Worm (Caenorhabditis elegans) whole organism, midembryonic: ENCODE measurements around the gene T22D1.17.

Experiments used
- T22C8.4 ChIP-seq: fragments of 200-800 bp; sonication (Bioruptor generic); IDR thresholded peaks from 2 replicates; pipeline ENCODE4 v1.3.6; 2022; ENCODE audit warnings: missing genetic modification characterization, missing compliant biosample characterization
- cog-1 ChIP-seq: sonication (generic microtip); optimal IDR thresholded peaks from 2 replicates; lab custom pipeline; 2016; ENCODE audit warnings: missing genetic modification characterization, missing compliant biosample characterization
- flt-1 ChIP-seq: fragments of 200-800 bp; sonication (Bioruptor generic); IDR thresholded peaks from 2 replicates; pipeline ENCODE4 v1.3.6; 2022; ENCODE audit warnings: missing genetic modification characterization, missing compliant biosample characterization
- klf-2 ChIP-seq: fragments of 200-800 bp; sonication (Bioruptor generic); conservative IDR thresholded peaks from 2 replicates; pipeline ENCODE4 v1.3.6; 2022; ENCODE audit warnings: missing genetic modification reagents, missing genetic modification characterization, missing compliant biosample characterization
- med-1 ChIP-seq: sonication (generic microtip); optimal IDR thresholded peaks from 2 replicates; lab custom pipeline; 2017; ENCODE audit warnings: missing genetic modification characterization, mild to moderate bottlenecking, missing compliant biosample characterization, antibody characterized with exemption, missing genetic modification reagents; ENCODE audit not compliant: insufficient read depth
- ref-1 ChIP-seq: fragments of 200-800 bp; sonication (Bioruptor generic); conservative IDR thresholded peaks from 2 replicates; pipeline ENCODE4 v1.3.6; 2022; ENCODE audit warnings: missing genetic modification reagents, missing genetic modification characterization, missing compliant biosample characterization
- tab-1 ChIP-seq: fragments of 200-800 bp; sonication (Bioruptor generic); IDR thresholded peaks from 2 replicates; pipeline ENCODE4 v1.3.6; 2022; ENCODE audit warnings: missing genetic modification characterization, missing compliant biosample characterization
- ztf-29 ChIP-seq: fragments of 200-800 bp; sonication (Bioruptor generic); IDR thresholded peaks from 2 replicates; pipeline ENCODE4 v1.3.6; 2022; ENCODE audit warnings: missing genetic modification reagents, missing genetic modification characterization, missing compliant biosample characterization

DNA sequence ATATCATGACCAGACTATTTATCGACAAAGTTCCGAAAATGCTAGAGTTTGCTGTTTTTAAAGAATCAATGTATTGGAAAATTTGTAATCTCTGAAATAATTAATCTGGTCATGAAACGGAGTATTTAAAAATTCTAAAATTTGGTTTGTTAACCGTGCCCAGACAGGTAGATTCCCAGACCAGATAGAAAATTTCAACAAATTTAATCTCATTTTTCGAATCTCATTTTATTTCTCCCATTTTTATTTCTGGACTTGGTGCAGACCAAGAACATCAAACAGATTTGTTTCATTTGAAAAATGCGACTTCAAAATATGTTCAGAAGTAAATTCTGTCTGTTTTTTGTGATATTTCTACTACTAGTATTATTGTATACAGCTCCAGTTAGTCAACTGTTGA is 17.3 kb downstream of the T22D1.17 start, which contains the start of gene T22D1.1:
- no peak for TF ChIP-seq T22C8.4 (GFP tag; lab: Robert Waterston, UW)
- TF ChIP-seq ref-1 (GFP tag; lab: Robert Waterston, UW), result no peak
- TF ChIP-seq med-1 (GFP tag; lab: Kevin White, UChicago), result no peak
- TF ChIP-seq cog-1 (tag; lab: Kevin White, UChicago), result no peak
- TF ChIP-seq flt-1 (GFP tag; lab: Robert Waterston, UW), result no peak
- no peak for TF ChIP-seq tab-1 (GFP tag; lab: Robert Waterston, UW)
- no peak for TF ChIP-seq klf-2 (GFP tag; lab: Robert Waterston, UW)
- TF ChIP-seq ztf-29 (GFP tag; lab: Robert Waterston, UW), result no peak
